Fruit fly (Drosophila melanogaster): ENCODE measurements around the gene CG42828.

- TF ChIP-seq CTCF (optimal IDR thresholded peaks at IDR 0.05) (no peak), CG8478 (optimal IDR thresholded peaks at IDR 0.05) (no peak)
Observed at dm6 chr3R:23359420-23359819, 14.1 kb upstream of the CG42828 start.

Data from S2 (cell line).